Fruit fly (Drosophila melanogaster) Kc167 (cell line): ENCODE data around the gene CG3764.

ENCODE experiments used
- Sin3A ChIP-seq: fragments of >200 bp; optimal IDR thresholded peaks from 2 replicates; lab custom pipeline; 2018; ENCODE audit warnings: missing external identifiers
- insv ChIP-seq: fragments of >200 bp; optimal IDR thresholded peaks from 3 replicates; lab custom pipeline; 2018; ENCODE audit warnings: missing external identifiers

DNA sequence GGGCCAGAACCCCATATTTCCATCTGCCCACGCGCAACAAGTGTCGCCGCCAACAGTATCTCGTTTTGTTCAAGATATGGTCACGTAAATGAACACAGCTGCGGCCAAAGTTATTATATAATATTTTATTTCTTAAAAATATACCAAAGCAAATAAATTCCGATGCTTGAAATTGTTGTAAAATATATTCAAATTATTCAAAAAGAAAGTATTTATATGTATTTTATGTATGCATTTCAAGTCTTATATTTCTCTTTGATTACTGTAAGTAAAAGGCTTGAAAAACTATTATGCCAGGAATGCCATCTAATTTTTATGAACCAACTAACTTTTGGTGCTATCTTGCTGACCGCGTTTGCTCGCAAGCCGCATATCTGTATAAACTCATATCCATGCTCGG lies 23.2 kb downstream of the CG3764 start:
- TF ChIP-seq Sin3A, result no peak
- TF ChIP-seq insv (lab: Kevin White, UChicago), result no peak
